Fruit fly (Drosophila melanogaster): ENCODE results near the gene Cpr78Cc.

DNA sequence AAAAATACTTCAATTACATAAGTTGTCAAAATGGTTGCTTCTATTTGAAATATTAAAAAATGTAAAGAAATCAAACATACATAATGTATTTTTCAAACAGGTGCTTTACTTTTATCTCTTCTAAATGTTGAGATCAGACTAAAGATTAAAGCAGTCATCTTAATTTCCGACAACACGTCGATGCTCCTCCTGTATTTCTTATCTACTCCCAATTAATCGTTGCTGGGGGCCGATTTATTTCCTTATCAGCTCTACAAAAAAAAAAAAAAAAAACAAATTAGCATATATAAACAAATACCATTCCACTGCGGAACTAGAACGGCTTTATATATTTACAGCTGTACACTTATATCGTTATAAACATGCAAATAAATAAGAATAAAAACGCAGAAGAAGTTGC is 18.7 kb upstream of the Cpr78Cc start:
- TF ChIP-seq CG10669 (GFP tag; optimal IDR thresholded peaks at IDR 0.05) (no peak), CG6854 (GFP tag; optimal IDR thresholded peaks at IDR 0.05) (no peak), CG6163 (GFP tag; IDR thresholded peaks at IDR 0.05) (no peak), pdm3 (GFP tag; optimal IDR thresholded peaks at IDR 0.05) (no peak), Blimp-1 (GFP tag; optimal IDR thresholded peaks at IDR 0.05) (no peak), CG10631 (GFP tag; optimal IDR thresholded peaks at IDR 0.05) (no peak), Sox102F (GFP tag; optimal IDR thresholded peaks at IDR 0.05) (no peak), salr (GFP tag; optimal IDR thresholded peaks at IDR 0.05) (no peak)
